Worm (Caenorhabditis elegans) whole organism, late embryonic: ENCODE measurements around the gene srbc-66.

Experiments
- F13H6.1 ChIP-seq: sonication (generic microtip); optimal IDR thresholded peaks from 2 replicates; lab custom pipeline; 2016; ENCODE audit warnings: missing genetic modification characterization, missing compliant biosample characterization
- K02D7.2 ChIP-seq: sonication (generic microtip); optimal IDR thresholded peaks from 2 replicates; lab custom pipeline; 2017; ENCODE audit warnings: mild to moderate bottlenecking, missing genetic modification characterization, missing compliant biosample characterization
- ahr-1 ChIP-seq: sonication (generic microtip); optimal IDR thresholded peaks from 2 replicates; lab custom pipeline; 2016; ENCODE audit warnings: missing genetic modification characterization, missing compliant biosample characterization
- ceh-14 ChIP-seq: sonication (generic microtip); optimal IDR thresholded peaks from 2 replicates; lab custom pipeline; 2016; ENCODE audit warnings: missing genotype, missing genetic modification characterization, missing compliant biosample characterization
- ceh-18 ChIP-seq: sonication (generic microtip); optimal IDR thresholded peaks from 2 replicates; lab custom pipeline; 2016; ENCODE audit warnings: missing genetic modification characterization, missing compliant biosample characterization
- ceh-2 ChIP-seq: sonication (generic microtip); optimal IDR thresholded peaks from 2 replicates; lab custom pipeline; 2016; ENCODE audit warnings: missing genotype, missing genetic modification characterization, missing compliant biosample characterization
- ceh-30 ChIP-seq: fragments of 150-350 bp; optimal IDR thresholded peaks from 2 replicates; lab custom pipeline; 2014; ENCODE audit warnings: missing biosample characterization, missing genetic modification characterization
- ceh-34 ChIP-seq: sonication (generic microtip); optimal IDR thresholded peaks from 2 replicates; lab custom pipeline; 2016; ENCODE audit warnings: mild to moderate bottlenecking, missing genetic modification characterization, missing compliant biosample characterization
- ceh-45 ChIP-seq: fragments of 200-800 bp; sonication (Bioruptor generic); IDR thresholded peaks from 2 replicates; pipeline ENCODE4 v1.3.6; 2022; ENCODE audit warnings: missing genetic modification reagents, missing genetic modification characterization, missing compliant biosample characterization
- ceh-48 ChIP-seq: sonication (generic microtip); optimal IDR thresholded peaks from 2 replicates; lab custom pipeline; 2016; ENCODE audit warnings: missing genetic modification characterization, inconsistent platforms, missing compliant biosample characterization
- ceh-6 ChIP-seq: fragments of 200-800 bp; sonication (Bioruptor generic); optimal IDR thresholded peaks from 2 replicates; lab custom pipeline; 2018; ENCODE audit warnings: mild to moderate bottlenecking, missing genetic modification characterization, missing compliant biosample characterization
- ceh-9 ChIP-seq: sonication (generic microtip); optimal IDR thresholded peaks from 2 replicates; lab custom pipeline; 2016; ENCODE audit warnings: mild to moderate bottlenecking, missing genetic modification characterization, inconsistent platforms, missing compliant biosample characterization
- che-1 ChIP-seq: sonication (generic microtip); optimal IDR thresholded peaks from 2 replicates; lab custom pipeline; 2016; ENCODE audit warnings: mild to moderate bottlenecking, missing genetic modification characterization, missing compliant biosample characterization
- dmd-4 ChIP-seq: sonication (generic microtip); optimal IDR thresholded peaks from 2 replicates; lab custom pipeline; 2016; ENCODE audit warnings: borderline replicate concordance, missing genetic modification characterization, missing compliant biosample characterization
- eyg-1 ChIP-seq: sonication (generic microtip); optimal IDR thresholded peaks from 2 replicates; lab custom pipeline; 2016; ENCODE audit warnings: missing genotype, missing genetic modification characterization, missing compliant biosample characterization
- fkh-10 ChIP-seq: fragments of 150-350 bp; optimal IDR thresholded peaks from 2 replicates; lab custom pipeline; 2014; ENCODE audit warnings: missing biosample characterization, missing genetic modification reagents, missing genetic modification characterization
- fkh-6 ChIP-seq: sonication (generic microtip); optimal IDR thresholded peaks from 2 replicates; lab custom pipeline; 2016; ENCODE audit warnings: missing genetic modification characterization, missing compliant biosample characterization
- hlh-30 ChIP-seq: sonication (generic microtip); optimal IDR thresholded peaks from 2 replicates; lab custom pipeline; 2017; ENCODE audit warnings: antibody characterized with exemption, missing genetic modification characterization, missing compliant biosample characterization; ENCODE audit not compliant: insufficient read depth
- hlh-6 ChIP-seq: sonication (generic microtip); optimal IDR thresholded peaks from 2 replicates; lab custom pipeline; 2016; ENCODE audit warnings: missing genotype, missing genetic modification characterization, missing compliant biosample characterization
- lim-6 ChIP-seq: sonication (generic microtip); optimal IDR thresholded peaks from 2 replicates; lab custom pipeline; 2016; ENCODE audit warnings: missing genetic modification characterization, missing compliant biosample characterization
- lin-11 ChIP-seq: fragments of 200-800 bp; sonication (Bioruptor generic); optimal IDR thresholded peaks from 2 replicates; lab custom pipeline; 2018; ENCODE audit warnings: mild to moderate bottlenecking, missing genetic modification characterization, missing compliant biosample characterization
- mec-3 ChIP-seq: sonication (generic microtip); optimal IDR thresholded peaks from 2 replicates; lab custom pipeline; 2016; ENCODE audit warnings: borderline replicate concordance, missing genetic modification characterization, missing compliant biosample characterization
- nfya-1 ChIP-seq: sonication (generic microtip); optimal IDR thresholded peaks from 2 replicates; lab custom pipeline; 2017; ENCODE audit warnings: missing genetic modification characterization, mild to moderate bottlenecking, missing compliant biosample characterization, antibody characterized with exemption, moderate library complexity
- npax-4 ChIP-seq: sonication (generic microtip); optimal IDR thresholded peaks from 2 replicates; lab custom pipeline; 2016; ENCODE audit warnings: missing genetic modification characterization, missing compliant biosample characterization
- pag-3 ChIP-seq: sonication (generic microtip); optimal IDR thresholded peaks from 2 replicates; lab custom pipeline; 2016; ENCODE audit warnings: missing compliant biosample characterization, missing genetic modification characterization, borderline replicate concordance
- pat-9 ChIP-seq: fragments of 200-800 bp; sonication (Bioruptor generic); optimal IDR thresholded peaks from 2 replicates; lab custom pipeline; 2018; ENCODE audit warnings: mild to moderate bottlenecking, missing genetic modification characterization, moderate library complexity, missing compliant biosample characterization
- pha-2 ChIP-seq: sonication (generic microtip); optimal IDR thresholded peaks from 2 replicates; lab custom pipeline; 2017; ENCODE audit warnings: mild to moderate bottlenecking, missing genetic modification characterization, missing compliant biosample characterization
- pqm-1 ChIP-seq: sonication (generic microtip); optimal IDR thresholded peaks from 2 replicates; lab custom pipeline; 2016; ENCODE audit warnings: missing genetic modification characterization, missing compliant biosample characterization
- ref-2 ChIP-seq: sonication (generic microtip); optimal IDR thresholded peaks from 2 replicates; lab custom pipeline; 2016; ENCODE audit warnings: missing genetic modification characterization, missing compliant biosample characterization
- sdc-2 ChIP-seq: sonication (generic microtip); optimal IDR thresholded peaks from 2 replicates; lab custom pipeline; 2016; ENCODE audit warnings: missing genotype, missing genetic modification characterization, missing compliant biosample characterization
- sox-4 ChIP-seq: sonication (generic microtip); optimal IDR thresholded peaks from 2 replicates; lab custom pipeline; 2017; ENCODE audit warnings: mild to moderate bottlenecking, missing genetic modification characterization, inconsistent platforms, missing compliant biosample characterization
- syd-9 ChIP-seq: sonication (generic microtip); optimal IDR thresholded peaks from 2 replicates; lab custom pipeline; 2016; ENCODE audit warnings: mild to moderate bottlenecking, missing genetic modification characterization, moderate library complexity, missing compliant biosample characterization
- tbx-2 ChIP-seq: sonication (generic microtip); optimal IDR thresholded peaks from 2 replicates; lab custom pipeline; 2016; ENCODE audit warnings: missing genetic modification characterization, missing compliant biosample characterization
- tbx-7 ChIP-seq: sonication (generic microtip); optimal IDR thresholded peaks from 2 replicates; lab custom pipeline; 2016; ENCODE audit warnings: missing genotype, missing genetic modification characterization, missing compliant biosample characterization
- ttx-3 ChIP-seq: sonication (generic microtip); optimal IDR thresholded peaks from 2 replicates; lab custom pipeline; 2016; ENCODE audit warnings: missing genetic modification reagents, missing genetic modification characterization, missing compliant biosample characterization
- unc-3 ChIP-seq, 2 experiments: fragments of 200-800 bp in 1 of 2; sonication (Bioruptor generic) in 1 of 2; sonication (generic microtip) in 1 of 2; conservative IDR thresholded peaks in 1 of 2; optimal IDR thresholded peaks in 1 of 2; 2 replicates each; pipeline versions ENCODE4 v1.3.6 to Lab custom; 2016 to 2022; ENCODE audit warnings: missing compliant biosample characterization in 2 of 2, missing genetic modification characterization in 2 of 2, missing genetic modification reagents in 1 of 2
- unc-42 ChIP-seq: sonication (generic microtip); optimal IDR thresholded peaks from 2 replicates; lab custom pipeline; 2016; ENCODE audit warnings: missing genotype, missing genetic modification characterization, missing compliant biosample characterization
- unc-55 ChIP-seq: sonication (generic microtip); optimal IDR thresholded peaks from 2 replicates; lab custom pipeline; 2017; ENCODE audit warnings: missing biosample characterization, missing genetic modification reagents, missing genetic modification characterization
- unc-86 ChIP-seq: sonication (generic microtip); optimal IDR thresholded peaks from 2 replicates; lab custom pipeline; 2016; ENCODE audit warnings: missing genetic modification characterization, missing compliant biosample characterization

srbc-66 gene

ce11 chrV:3543344-3543743 lies 12.8 kb downstream of the srbc-66 start, which contains the start of gene nhr-222:
nhr-222 (minus strand) TSS chrV:3543444.
- TF ChIP-seq syd-9 (tag; lab: Kevin White, UChicago) (no peak), ceh-45 (GFP tag; lab: Robert Waterston, UW) (no peak), lim-6 (tag; lab: Kevin White, UChicago) (no peak), ceh-9 (tag; lab: Kevin White, UChicago) (no peak), ahr-1 (tag; lab: Kevin White, UChicago) (no peak), hlh-30 (no peak), mec-3 (tag; lab: Kevin White, UChicago) (no peak)

ce11 chrV:3546517-3546916 lies 16.0 kb downstream of the srbc-66 start, which contains the start of gene srbc-68:
srbc-68 (minus strand) TSS chrV:3546617.
- TF ChIP-seq ref-2 (no peak), unc-3 (GFP tag; conservative IDR thresholded peaks at IDR 0.05; lab: Robert Waterston, UW) (no peak), unc-3 (tag; optimal IDR thresholded peaks at IDR 0.05; lab: Kevin White, UChicago) (no peak), ceh-30 (tag; lab: Kevin White, UChicago) (no peak), ceh-45 (GFP tag; lab: Robert Waterston, UW) (no peak), nfya-1 (tag; lab: Kevin White, UChicago) (no peak), unc-86 (tag; lab: Kevin White, UChicago) (no peak), ceh-2 (tag; lab: Kevin White, UChicago) (no peak), ceh-48 (no peak), sdc-2 (tag; lab: Kevin White, UChicago) (no peak), tbx-2 (no peak), syd-9 (tag; lab: Kevin White, UChicago) (no peak), pha-2 (tag; lab: Kevin White, UChicago) (no peak), K02D7.2 (tag; lab: Kevin White, UChicago) (no peak), fkh-6 (tag; lab: Kevin White, UChicago) (no peak), lin-11 (tag; lab: Kevin White, UChicago) (no peak), ttx-3 (tag; lab: Kevin White, UChicago) (no peak), sox-4 (tag; lab: Kevin White, UChicago) (no peak), pat-9 (tag; lab: Kevin White, UChicago) (no peak)

ce11 chrV:3548798-3549197 lies 18.3 kb downstream of the srbc-66 start, which contains the start of gene srw-130:
srw-130 (minus strand) TSS chrV:3548898.
- TF ChIP-seq tbx-7: no peak

DNA sequence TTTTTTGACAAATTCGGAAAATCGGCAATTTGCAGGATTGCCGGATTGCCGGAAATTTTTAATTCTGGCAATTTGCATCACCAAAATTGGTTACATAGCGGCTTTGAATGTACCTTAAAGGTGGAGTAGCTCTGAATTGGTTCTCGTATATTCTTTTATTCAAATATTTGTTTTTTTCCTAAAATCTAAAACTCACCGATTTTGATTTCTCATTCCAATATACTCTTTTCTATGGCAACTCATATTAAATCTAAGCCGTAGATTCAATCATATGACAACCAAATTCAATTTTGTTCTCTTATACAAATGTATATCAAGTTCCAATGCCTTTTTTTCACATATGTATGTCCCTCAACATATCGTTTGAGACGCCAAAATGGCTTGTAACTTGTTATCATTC lies 19.1 kb downstream of the srbc-66 start, which contains the start of gene sri-21:
sri-21 (plus strand) TSS at position 301 of the 400 bp plus-strand sequence.
- TF ChIP-seq che-1 (tag; lab: Kevin White, UChicago): no peak
- TF ChIP-seq ceh-6 (GFP tag; lab: Kevin White, UChicago): no peak
- no peak for TF ChIP-seq npax-4
- no peak for TF ChIP-seq syd-9 (tag; lab: Kevin White, UChicago)
- no peak for TF ChIP-seq ceh-18 (tag; lab: Kevin White, UChicago)
- no peak for TF ChIP-seq tbx-2
- no peak for TF ChIP-seq F13H6.1
- TF ChIP-seq eyg-1 (tag; lab: Kevin White, UChicago): no peak
- TF ChIP-seq ceh-34 (tag; lab: Kevin White, UChicago): no peak
- TF ChIP-seq ceh-14: no peak
- TF ChIP-seq unc-55 (GFP tag; lab: Kevin White, UChicago): no peak
- no peak for TF ChIP-seq lin-11 (tag; lab: Kevin White, UChicago)
- no peak for TF ChIP-seq ceh-48
- no peak for TF ChIP-seq fkh-10 (GFP tag; lab: Kevin White, UChicago)
- TF ChIP-seq ceh-45 (GFP tag; lab: Robert Waterston, UW): no peak
- TF ChIP-seq pqm-1 (tag; lab: Kevin White, UChicago): no peak
- no peak for TF ChIP-seq hlh-6 (tag; lab: Kevin White, UChicago)
- TF ChIP-seq pag-3 (tag; lab: Kevin White, UChicago): no peak
- no peak for TF ChIP-seq unc-42 (tag; lab: Kevin White, UChicago)
- no peak for TF ChIP-seq dmd-4 (tag; lab: Kevin White, UChicago)
- TF ChIP-seq, all 69 proteins: peak for 0
